Fruit fly (Drosophila melanogaster): Measurements from ENCODE around the gene CG10466.

The CG10466 gene

DNA sequence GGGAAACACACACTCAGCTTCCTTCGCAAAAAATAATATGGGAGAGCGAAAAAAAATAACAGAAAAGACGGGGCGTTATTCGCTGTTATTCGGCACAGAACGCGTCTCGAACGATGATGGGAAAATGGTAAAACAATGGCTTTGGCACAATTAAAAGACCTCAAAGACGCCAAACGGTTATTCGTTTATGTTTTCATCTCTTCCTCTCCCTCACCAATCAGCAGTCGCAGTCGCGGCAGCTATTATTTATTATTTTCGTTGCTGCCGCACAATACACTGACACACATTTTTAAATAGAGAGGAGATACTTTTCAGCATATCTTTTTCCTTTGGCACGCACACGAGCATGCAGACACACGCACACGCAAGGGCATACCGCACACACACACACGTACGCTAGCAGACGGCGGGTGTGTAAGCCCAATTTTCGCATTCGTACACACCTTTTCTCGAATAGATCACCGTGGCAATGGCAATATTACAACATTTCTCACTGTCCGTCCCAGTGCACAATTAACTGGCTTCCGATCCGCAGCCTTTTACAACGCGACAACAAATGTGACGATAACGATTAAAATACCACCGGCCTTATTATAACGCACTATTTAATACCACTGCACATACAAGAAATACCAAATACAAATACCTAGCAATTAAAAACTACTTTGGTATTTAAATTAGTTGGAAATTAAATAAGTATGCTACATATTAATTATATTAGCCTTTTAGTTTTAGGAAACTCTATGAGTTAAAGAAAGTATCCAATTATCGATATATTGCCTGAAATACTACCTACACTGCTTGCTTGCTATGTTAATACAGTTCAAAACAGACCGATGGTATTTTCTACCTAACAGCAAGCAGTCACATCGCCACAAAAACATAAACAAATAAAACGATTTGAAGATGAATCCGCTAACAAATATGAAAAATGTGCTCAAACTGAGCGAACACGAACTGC is at the start of gene CG10466, which contains the start of gene CdGAPr:
Gene CG10466, plus strand, starts transcription at position 784 of the 961 bp plus-strand sequence.
Gene CdGAPr, minus strand, starts transcription at position 562 of the 961 bp plus-strand sequence.
- TF ChIP-seq CG8478 (optimal IDR thresholded peaks at IDR 0.05) (no peak), CTCF (optimal IDR thresholded peaks at IDR 0.05) (no peak)

DNA sequence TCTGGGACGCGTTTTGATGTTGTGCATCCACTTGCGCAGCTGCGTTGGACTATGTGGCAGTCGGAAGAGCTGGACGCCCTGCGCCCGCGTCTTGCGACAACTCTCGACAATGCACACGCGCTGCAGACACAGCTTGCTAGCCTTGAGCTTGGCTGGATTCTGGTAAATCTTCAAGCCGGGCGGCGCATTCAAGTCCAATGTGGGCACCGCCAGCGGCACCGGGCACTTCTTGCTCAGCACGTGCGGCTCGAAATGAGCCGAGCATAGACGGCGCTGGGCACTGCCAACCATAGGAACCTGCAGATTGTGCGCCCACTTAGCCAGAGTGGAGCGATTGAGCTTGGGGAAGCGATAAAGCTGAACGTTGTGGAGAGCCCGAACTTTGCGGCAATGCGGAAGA is 41.3 kb upstream of the CG10466 start:
- TF ChIP-seq CG8478 (optimal IDR thresholded peaks at IDR 0.05) (no peak), CTCF (optimal IDR thresholded peaks at IDR 0.05) (no peak)

DNA sequence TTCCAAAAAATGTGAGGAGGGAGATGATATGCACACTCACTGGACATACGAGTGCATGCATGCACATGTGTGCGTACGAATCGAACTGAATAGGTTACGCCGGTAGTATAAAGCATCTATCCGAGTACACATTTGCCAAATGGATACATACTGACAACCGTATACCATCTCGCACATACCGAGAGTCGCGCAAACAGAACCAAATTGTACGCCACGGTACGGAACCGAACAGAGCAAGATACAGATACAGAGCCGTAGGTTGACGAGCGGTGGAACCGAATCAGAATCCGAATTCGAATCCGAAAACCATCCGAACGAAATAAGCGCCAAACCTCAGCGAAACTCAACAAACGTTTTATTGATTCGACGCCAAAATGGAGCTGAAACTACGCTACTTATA is 36.9 kb upstream of the CG10466 start:
- TF ChIP-seq CTCF (optimal IDR thresholded peaks at IDR 0.05) (no peak), CG8478 (optimal IDR thresholded peaks at IDR 0.05) (no peak)

DNA sequence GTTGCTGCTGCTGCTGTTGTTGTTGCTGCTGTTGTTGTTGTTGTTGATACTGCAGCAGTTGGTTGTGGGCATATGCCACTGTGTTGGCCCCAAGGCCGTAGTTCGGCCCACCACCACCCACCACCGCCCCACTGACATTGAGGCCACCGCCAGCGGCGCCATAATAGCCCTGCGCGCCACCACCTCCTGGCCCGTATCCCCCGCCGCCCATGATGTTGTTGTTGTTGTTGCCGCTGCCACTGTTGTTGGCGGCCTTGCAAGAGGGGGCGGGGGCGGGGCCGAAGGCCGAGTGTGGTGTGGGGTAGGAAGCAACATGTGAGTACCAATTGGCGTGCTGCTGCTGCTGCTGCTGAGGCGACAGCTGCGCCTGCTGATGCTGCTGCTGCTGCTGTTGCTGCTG is 35.9 kb upstream of the CG10466 start:
- TF ChIP-seq CTCF (optimal IDR thresholded peaks at IDR 0.05) (no peak), CG8478 (optimal IDR thresholded peaks at IDR 0.05) (no peak)

DNA sequence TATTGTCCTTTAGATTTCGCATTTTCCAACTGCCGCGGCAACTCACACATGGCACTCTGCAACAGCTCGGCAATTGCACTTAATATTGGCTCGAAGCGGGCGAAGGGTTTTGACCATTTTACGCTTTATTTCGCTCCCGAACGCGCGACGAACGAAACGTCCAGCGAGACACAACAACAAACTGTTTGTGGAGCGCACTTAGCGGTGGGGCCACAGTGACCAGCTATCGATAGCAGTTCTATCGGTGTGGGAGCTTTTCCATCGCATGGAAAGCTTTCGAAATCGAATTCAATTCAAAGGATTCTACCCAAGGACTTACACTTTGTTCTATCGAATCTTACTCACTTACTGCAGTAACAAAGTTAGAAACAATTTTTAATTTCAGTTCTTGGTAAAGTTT is 35.2 kb upstream of the CG10466 start, which contains the start of gene CG10631:
Gene CG10631, minus strand, starts transcription at position 189 of the 400 bp plus-strand sequence.
- no peak for TF ChIP-seq CTCF (optimal IDR thresholded peaks at IDR 0.05)
- no peak for TF ChIP-seq CG8478 (optimal IDR thresholded peaks at IDR 0.05)

DNA sequence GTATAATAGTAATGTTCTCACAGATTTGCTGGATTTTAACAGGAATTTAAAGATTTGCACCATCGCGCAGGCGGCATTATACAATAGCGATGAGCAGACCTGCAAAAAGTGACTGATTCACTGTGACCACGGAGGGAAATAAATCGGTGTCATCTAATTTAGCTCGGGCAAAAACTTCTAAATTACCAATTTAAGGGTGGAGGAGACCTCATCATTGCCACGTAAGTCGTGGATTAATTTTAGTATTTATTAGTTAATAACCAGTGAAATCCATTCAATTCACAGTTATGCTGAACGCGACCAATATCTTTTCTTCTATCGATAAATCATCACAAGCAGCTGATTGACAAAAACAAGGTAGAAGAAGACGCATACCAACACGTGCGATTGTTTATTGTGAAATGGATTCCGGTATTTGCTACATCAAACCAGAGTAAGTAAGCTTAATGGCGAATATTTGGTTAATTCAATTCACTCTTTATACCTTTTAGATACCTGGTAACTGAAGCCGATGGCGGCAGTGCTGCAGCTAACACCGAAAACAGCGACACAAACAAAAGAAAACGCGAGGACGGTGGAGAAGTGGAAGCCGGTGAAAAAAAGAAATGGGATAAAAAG is 33.3 kb upstream of the CG10466 start, which contains the start of the genes CG10628 and Dus3:
Gene CG10628, minus strand, starts transcription at position 105 of the 618 bp plus-strand sequence.
Gene Dus3, plus strand, starts transcription at position 369 of the 618 bp plus-strand sequence.
- TF ChIP-seq CG8478 (optimal IDR thresholded peaks at IDR 0.05) (no peak), CTCF (optimal IDR thresholded peaks at IDR 0.05) (no peak)

DNA sequence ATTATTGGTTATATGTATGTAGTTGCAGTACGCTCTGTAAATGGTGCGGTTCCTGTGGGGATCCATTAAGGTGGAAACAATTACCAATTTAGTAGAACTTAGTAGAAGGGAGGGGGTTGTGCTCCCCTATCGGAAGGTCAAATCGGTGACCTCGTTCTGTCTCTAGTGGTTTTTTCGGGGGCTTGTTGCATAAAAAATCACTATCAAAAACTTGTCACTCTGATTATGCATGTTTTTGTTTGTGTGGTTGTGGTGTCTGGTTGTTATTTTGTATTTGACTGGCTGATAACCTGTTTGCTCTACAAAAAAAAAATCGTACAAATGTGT is 28.5 kb upstream of the CG10466 start:
- TF ChIP-seq CG8478 (optimal IDR thresholded peaks at IDR 0.05) (no peak), CTCF (optimal IDR thresholded peaks at IDR 0.05) (no peak)

DNA sequence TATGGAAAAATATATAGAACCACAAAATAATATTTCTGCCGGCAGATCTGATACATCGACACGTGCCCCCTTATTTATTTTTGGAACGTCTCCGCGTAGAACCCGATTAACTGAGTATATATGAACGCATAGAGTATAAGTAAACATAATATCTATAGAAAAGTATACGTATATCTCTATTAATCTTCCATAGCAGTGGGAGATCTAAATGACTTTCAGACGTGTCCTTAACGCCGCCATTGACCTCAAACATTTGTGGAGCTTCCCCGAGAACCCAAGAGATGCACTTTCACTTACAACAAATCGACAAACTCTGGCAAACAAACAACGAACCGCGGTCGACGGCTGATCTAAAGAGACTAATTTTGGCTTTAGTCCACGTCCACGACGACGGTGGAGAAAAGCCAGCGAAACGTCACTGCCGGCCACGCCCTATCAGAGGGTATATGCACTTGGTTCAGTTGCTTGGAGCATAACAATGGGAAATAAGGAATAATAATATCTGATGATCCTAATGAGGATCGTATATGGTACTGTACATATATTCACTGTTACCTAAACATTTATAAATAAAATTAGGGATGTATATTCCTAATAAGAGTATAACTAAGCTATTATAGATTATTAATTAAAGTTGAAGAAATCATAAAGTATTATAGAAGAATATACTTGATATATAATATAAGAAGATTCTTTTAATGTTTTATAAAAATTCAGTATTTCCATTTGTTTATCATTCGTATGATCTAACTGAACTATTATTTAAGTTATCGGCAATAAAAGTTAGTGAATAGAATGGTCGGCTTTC is 27.9 kb upstream of the CG10466 start, which contains the start of gene fbp:
Gene fbp, minus strand, starts transcription at position 364 of the 808 bp plus-strand sequence.
- TF ChIP-seq CTCF (optimal IDR thresholded peaks at IDR 0.05), result no peak
- no peak for TF ChIP-seq CG8478 (optimal IDR thresholded peaks at IDR 0.05)

DNA sequence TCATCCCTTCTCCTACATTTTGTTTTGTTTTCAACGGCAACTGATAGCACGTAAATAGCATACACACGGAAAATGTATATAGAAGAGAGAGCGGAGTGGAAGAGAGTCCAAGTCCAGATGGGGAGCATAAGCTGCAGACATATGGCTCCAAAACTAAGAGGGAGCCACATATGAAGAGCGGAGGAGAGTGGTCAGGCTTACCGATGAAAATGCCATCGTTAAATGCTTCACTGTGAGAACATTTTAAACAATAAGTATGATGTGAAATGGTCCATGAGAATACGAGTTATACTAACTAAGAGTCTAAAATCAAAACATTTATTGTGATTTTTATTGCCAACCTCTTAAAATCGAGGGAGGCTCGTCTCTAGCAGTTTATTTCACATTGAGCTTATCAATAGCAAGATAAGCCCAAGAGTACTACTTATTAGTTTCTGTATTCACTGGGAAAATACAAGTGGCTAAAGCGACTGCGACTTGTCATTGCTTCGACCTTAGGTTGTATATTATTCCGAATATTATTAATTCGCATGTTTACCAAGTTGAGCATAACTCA is 27.2 kb upstream of the CG10466 start:
- TF ChIP-seq CG8478 (optimal IDR thresholded peaks at IDR 0.05) (no peak), CTCF (optimal IDR thresholded peaks at IDR 0.05) (no peak)

DNA sequence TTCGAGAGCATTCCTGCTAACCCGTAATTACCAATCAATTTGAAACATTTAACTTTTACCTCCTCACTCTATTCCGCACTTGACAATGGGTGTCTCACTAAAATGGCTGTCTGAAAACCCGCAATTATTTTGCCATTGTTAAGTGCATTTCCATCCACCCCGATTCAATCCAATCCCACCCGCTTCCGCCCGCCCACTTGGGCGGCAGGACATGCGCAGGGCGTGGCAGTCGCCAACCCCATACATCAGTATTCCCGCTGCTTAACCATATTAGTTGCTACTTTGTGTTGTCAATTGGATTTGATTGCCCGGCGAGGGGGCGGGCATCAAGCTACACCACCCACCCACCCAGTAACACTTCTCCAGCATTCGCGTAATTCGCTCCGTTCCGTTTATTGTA is 26.5 kb upstream of the CG10466 start:
- TF ChIP-seq CG8478 (optimal IDR thresholded peaks at IDR 0.05) (no peak), CTCF (optimal IDR thresholded peaks at IDR 0.05) (no peak)

DNA sequence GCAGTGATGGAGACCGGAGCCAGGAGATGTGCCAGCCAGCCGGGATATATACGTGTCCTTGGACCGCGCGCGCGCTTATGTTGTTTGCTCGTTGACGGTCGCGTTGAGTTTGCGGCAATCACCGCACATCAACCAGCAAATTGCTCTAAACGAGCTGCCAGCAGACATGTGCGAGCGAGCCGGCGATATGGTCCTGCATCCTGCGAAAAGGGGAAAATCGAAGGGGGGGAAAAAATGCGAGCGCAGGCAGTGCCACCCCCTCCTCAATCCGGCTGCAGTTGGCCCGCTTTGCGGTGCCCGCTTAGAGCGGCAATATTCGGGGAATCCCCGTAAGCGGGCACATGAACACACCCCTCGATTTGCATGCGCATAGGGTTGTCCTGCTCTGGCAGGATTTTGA is 22.9 kb upstream of the CG10466 start, which contains the start of gene bsh:
Gene bsh, minus strand, starts transcription at position 101 of the 400 bp plus-strand sequence.
- TF ChIP-seq CG8478 (optimal IDR thresholded peaks at IDR 0.05) (no peak), CTCF (optimal IDR thresholded peaks at IDR 0.05) (no peak)

DNA sequence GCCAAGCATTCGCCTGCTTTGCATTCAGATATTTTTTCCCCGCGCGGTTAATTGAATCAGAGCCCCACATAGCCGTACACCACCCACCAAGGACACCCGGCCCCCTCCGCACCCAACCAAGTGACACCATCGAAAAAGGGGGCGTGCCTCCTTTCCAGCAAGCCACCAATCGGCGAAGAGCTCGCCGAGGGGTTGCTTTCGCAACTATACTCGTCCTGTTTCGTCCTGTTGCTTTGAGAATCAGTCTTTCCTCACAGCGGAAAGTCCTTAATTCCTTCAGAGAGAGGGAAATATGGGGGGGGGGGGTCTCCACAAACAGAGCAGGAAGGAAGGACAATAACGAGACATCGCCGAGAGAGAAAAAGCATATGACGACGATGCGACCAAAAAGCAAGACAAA is 22.2 kb upstream of the CG10466 start:
- TF ChIP-seq CG8478 (optimal IDR thresholded peaks at IDR 0.05) (no peak), CTCF (optimal IDR thresholded peaks at IDR 0.05) (no peak)

DNA sequence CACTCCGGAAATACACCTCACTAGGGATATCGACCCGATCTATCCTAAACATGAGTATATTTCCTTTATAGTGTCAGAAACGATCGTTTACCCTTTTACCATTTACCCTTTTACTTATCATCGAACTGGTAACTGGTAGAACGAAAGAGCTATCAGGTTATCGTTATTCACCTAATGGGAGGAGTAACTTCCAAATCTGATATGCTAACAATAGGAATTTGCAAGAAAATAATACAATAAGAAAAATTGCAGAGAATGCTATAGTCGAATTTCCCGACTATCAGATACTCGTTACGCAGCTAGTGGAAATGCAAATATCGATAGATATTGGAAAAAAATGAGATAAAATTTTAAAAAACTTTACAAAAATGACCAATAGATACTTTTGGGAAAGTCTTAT is 17.6 kb upstream of the CG10466 start:
- TF ChIP-seq CG8478 (optimal IDR thresholded peaks at IDR 0.05), result no peak
- no peak for TF ChIP-seq CTCF (optimal IDR thresholded peaks at IDR 0.05)

DNA sequence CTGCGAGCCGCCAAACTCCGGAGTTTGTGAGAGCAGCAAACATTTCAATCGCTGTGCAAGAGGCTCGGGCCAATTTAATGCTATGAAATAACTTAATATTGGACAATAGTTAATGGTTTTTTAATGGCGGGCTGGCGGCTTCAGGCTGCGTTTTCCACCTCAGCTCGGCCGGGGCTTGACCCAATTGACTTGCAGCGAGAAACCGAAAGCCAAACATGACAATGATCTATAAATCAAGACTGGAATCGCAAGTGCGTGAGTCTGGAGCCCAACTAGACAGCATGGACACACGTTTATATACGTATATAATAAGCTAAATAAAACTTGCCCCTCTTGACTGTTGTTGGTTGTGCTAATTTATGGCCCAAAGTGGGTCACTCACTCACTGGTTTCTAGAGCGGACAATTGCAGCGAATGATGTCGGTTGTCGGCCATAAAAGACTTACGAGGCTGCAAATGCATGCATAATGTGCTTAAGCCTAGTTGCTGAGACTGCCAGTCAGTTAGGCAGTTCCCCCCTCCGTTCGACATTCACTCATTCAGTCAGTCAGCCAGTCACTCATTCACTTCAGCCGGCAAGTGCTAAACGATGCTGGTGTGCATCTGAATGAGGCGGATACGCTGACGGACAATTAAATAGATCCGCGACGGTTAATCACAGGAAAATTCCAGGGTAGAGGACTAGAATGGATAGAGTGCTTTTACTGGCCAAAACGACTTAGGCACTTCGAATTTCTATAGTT is 6.9 kb upstream of the CG10466 start:
- TF ChIP-seq CG8478 (optimal IDR thresholded peaks at IDR 0.05) (no peak), CTCF (optimal IDR thresholded peaks at IDR 0.05) (no peak)

Data from S2 (cell line).